Worm (Caenorhabditis elegans): ENCODE data around the gene coel-1.

Gene coel-1

ce11 chrX:4245124-4245523, 20.3 kb upstream of the coel-1 start:
- TF ChIP-seq efl-1 (optimal IDR thresholded peaks at IDR 0.05) (no peak), efl-1 (GFP tag; optimal IDR thresholded peaks at IDR 0.05 in 1 of 2) (peak in 1 of 2 experiments; percentile 78), nhr-20 (tag; optimal IDR thresholded peaks at IDR 0.05) (peak; percentile 1), lin-15B (tag; optimal IDR thresholded peaks at IDR 0.05) (no peak), elt-2 (tag; optimal IDR thresholded peaks at IDR 0.05) (peak; percentile 74), nhr-19 (GFP tag; conservative IDR thresholded peaks at IDR 0.05) (peak; percentile 49), lin-35 (GFP tag; optimal IDR thresholded peaks at IDR 0.05) (peak in 1 of 2 experiments; percentile 55)

- TF ChIP-seq nhr-90 (tag; optimal IDR thresholded peaks at IDR 0.05; ENCODE audit: poor library complexity): peak; percentile 55
- no peak for TF ChIP-seq snu-23 (GFP tag; optimal IDR thresholded peaks at IDR 0.05)
- TF ChIP-seq efl-3 (GFP tag; optimal IDR thresholded peaks at IDR 0.05): no peak
- no peak for TF ChIP-seq nhr-85 (tag)
- TF ChIP-seq ama-1 (optimal IDR thresholded peaks at IDR 0.05): peak; percentile 89
- TF ChIP-seq snpc-4 (tag; optimal IDR thresholded peaks at IDR 0.05): no peak
- no peak for TF ChIP-seq lin-39 (tag; optimal IDR thresholded peaks at IDR 0.05)
- TF ChIP-seq dpl-1 (GFP tag; optimal IDR thresholded peaks at IDR 0.05): no peak
- TF ChIP-seq lin-35 (GFP tag; optimal IDR thresholded peaks at IDR 0.05): peak in 1 of 2 experiments; percentile 49
- no peak for TF ChIP-seq unc-86 (tag; optimal IDR thresholded peaks at IDR 0.05)
- TF ChIP-seq mdl-1 (tag; optimal IDR thresholded peaks at IDR 0.05): peak in 1 of 2 experiments; percentile 19
- no peak for TF ChIP-seq ztf-4 (tag; optimal IDR thresholded peaks at IDR 0.05)
- TF ChIP-seq elt-3 (tag; optimal IDR thresholded peaks at IDR 0.05): peak in 1 of 6 experiments; percentile 37
- TF ChIP-seq zag-1 (tag; optimal IDR thresholded peaks at IDR 0.05): no peak
- TF ChIP-seq skn-1 (tag; optimal IDR thresholded peaks at IDR 0.05): no peak
- no peak for TF ChIP-seq unc-98 (GFP tag; IDR thresholded peaks at IDR 0.05)
- TF ChIP-seq nhr-19 (GFP tag; conservative IDR thresholded peaks at IDR 0.05): 0 out of 2 replicates have a peak, but pooled peaks have one; percentile 10
- no peak for TF ChIP-seq F16B12.6 (tag; optimal IDR thresholded peaks at IDR 0.05)
- no peak for TF ChIP-seq aha-1 (tag; optimal IDR thresholded peaks at IDR 0.05)
- peak; percentile 32 for TF ChIP-seq elt-2 (tag; optimal IDR thresholded peaks at IDR 0.05)
- TF ChIP-seq lin-13 (GFP tag; optimal IDR thresholded peaks at IDR 0.05): no peak
- peak; percentile 56 for TF ChIP-seq blmp-1 (tag; optimal IDR thresholded peaks at IDR 0.05)
Measured at ce11 chrX:4246237-4246697, 19.2 kb upstream of the coel-1 start.

ce11 chrX:4246867-4247591, 18.4 kb upstream of the coel-1 start, which contains the start of gene F48D6.4:
Gene F48D6.4 (minus strand): TSS chrX:4247212.
- TF ChIP-seq sox-4 (tag; optimal IDR thresholded peaks at IDR 0.05): no peak
- no peak for TF ChIP-seq ztf-11 (tag; optimal IDR thresholded peaks at IDR 0.05)
- TF ChIP-seq lsy-2 (tag; optimal IDR thresholded peaks at IDR 0.05): no peak
- TF ChIP-seq Y116A8C.19 (tag; optimal IDR thresholded peaks at IDR 0.05; ENCODE audit: borderline replicate concordance): no peak
- no peak for TF ChIP-seq nhr-76 (tag; optimal IDR thresholded peaks at IDR 0.05)
- no peak for TF ChIP-seq sup-37 (GFP tag; optimal IDR thresholded peaks at IDR 0.05)
- TF ChIP-seq efl-1 (optimal IDR thresholded peaks at IDR 0.05): no peak
- peak in 1 of 2 experiments; percentile 23 for TF ChIP-seq efl-1 (GFP tag; optimal IDR thresholded peaks at IDR 0.05 in 1 of 2)
- no peak for TF ChIP-seq grh-1 (GFP tag; IDR thresholded peaks at IDR 0.05)
- TF ChIP-seq pax-3 (tag; optimal IDR thresholded peaks at IDR 0.05): no peak
- no peak for TF ChIP-seq lin-15B (tag; optimal IDR thresholded peaks at IDR 0.05)
- no peak for TF ChIP-seq F16B12.6 (tag; optimal IDR thresholded peaks at IDR 0.05)
- TF ChIP-seq elt-2 (tag; optimal IDR thresholded peaks at IDR 0.05): peak; percentile 33
- no peak for TF ChIP-seq fos-1 (tag; optimal IDR thresholded peaks at IDR 0.05)
- TF ChIP-seq C04F5.9 (tag; optimal IDR thresholded peaks at IDR 0.05): no peak
- no peak for TF ChIP-seq blmp-1 (tag; optimal IDR thresholded peaks at IDR 0.05)
- no peak for TF ChIP-seq ceh-82 (tag; optimal IDR thresholded peaks at IDR 0.05)
- no peak for TF ChIP-seq pqm-1 (tag; optimal IDR thresholded peaks at IDR 0.05)
- peak; percentile 14 for TF ChIP-seq nhr-85 (tag)
- TF ChIP-seq zag-1 (tag; optimal IDR thresholded peaks at IDR 0.05): no peak
- TF ChIP-seq ama-1 (optimal IDR thresholded peaks at IDR 0.05): peak; percentile 11
- TF ChIP-seq lin-39 (tag; optimal IDR thresholded peaks at IDR 0.05): no peak
- TF ChIP-seq snpc-4 (tag; optimal IDR thresholded peaks at IDR 0.05): no peak
